Fruit fly (Drosophila melanogaster): ENCODE results near the gene Jhbp4.

The Jhbp4 gene

DNA sequence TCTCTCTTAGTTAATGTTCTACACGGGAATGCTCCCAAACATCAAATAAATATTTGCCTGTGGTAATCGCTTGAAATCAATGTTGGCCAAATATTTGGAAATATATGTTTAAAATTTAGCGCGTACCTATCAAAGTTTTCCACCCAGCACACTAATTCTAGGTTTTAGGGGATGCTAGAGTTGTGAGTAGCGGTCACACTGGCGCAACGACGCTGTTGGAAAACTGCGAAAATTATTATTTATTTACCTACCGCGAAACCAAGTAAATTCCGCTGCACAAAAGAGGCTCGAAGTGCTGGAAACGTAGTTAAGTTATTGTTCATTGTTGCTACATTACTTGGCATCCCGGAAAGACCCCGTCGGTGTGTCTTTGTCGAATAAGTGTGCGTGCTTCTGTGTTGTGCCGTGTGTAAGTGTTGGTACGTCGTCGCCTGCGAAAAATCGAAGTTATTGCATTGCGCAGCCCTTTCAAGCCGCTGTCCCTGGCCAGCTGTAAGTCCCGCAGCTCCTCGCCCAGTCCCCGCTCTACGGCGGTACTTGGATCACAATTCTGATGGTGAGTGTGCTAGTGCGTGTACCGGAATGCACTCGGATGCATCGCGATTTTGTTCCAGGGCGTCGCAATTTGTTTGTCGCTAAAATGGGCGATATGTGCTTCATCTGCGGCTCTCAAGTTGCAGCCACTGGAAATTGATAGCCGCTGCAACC is 7.5 kb downstream of the Jhbp4 start, which contains the start of gene msps (continued):
- TF ChIP-seq CG18764 (GFP tag; optimal IDR thresholded peaks at IDR 0.05) (no peak), CG4328 (GFP tag; optimal IDR thresholded peaks at IDR 0.05) (no peak), Spps (tag; optimal IDR thresholded peaks at IDR 0.05) (no peak), GATAe (GFP tag; conservative IDR thresholded peaks at IDR 0.05) (no peak), H15 (GFP tag; IDR thresholded peaks at IDR 0.05) (no peak), CG8089 (GFP tag; optimal IDR thresholded peaks at IDR 0.05) (no peak), Ada2b (GFP tag; IDR thresholded peaks at IDR 0.05) (no peak), pfk (GFP tag; optimal IDR thresholded peaks at IDR 0.05) (no peak), pzg (GFP tag; optimal IDR thresholded peaks at IDR 0.05) (peak; percentile 84), seq (GFP tag; IDR thresholded peaks at IDR 0.05) (no peak), CG3726 (GFP tag; IDR thresholded peaks at IDR 0.05) (no peak), Aef1 (GFP tag; IDR thresholded peaks at IDR 0.05) (no peak), Dll (GFP tag; IDR thresholded peaks at IDR 0.05; ENCODE audit: partially characterized antibody) (0 out of 4 replicates have a peak, but pooled peaks have one; percentile 42), CG6689 (GFP tag; IDR thresholded peaks at IDR 0.05) (no peak), dimm (GFP tag; IDR thresholded peaks at IDR 0.05) (no peak), CG34422 (GFP tag; IDR thresholded peaks at IDR 0.05) (peak; percentile 49; the same call in 1 of the 3 replicates), CHES-1-like (GFP tag; optimal IDR thresholded peaks at IDR 0.05) (peak; percentile 36), esg (GFP tag; conservative IDR thresholded peaks at IDR 0.05) (no peak), trh (GFP tag; optimal IDR thresholded peaks at IDR 0.05) (no peak), gsb-n (tag; optimal IDR thresholded peaks at IDR 0.05) (no peak), otp (GFP tag; IDR thresholded peaks at IDR 0.05) (no peak), Hsf (GFP tag; optimal IDR thresholded peaks at IDR 0.05) (no peak), psq (GFP tag; optimal IDR thresholded peaks at IDR 0.05) (no peak), CG13624 (GFP tag; optimal IDR thresholded peaks at IDR 0.05) (no peak), ac (GFP tag; optimal IDR thresholded peaks at IDR 0.05) (no peak), dysf (GFP tag; IDR thresholded peaks at IDR 0.05) (no peak), mam (GFP tag; optimal IDR thresholded peaks at IDR 0.05) (no peak), Ets65A (GFP tag) (no peak), oc (tag; optimal IDR thresholded peaks at IDR 0.05) (no peak), CG17186 (GFP tag; optimal IDR thresholded peaks at IDR 0.05) (no peak), fd64A (GFP tag; optimal IDR thresholded peaks at IDR 0.05) (no peak), CG6765 (GFP tag; optimal IDR thresholded peaks at IDR 0.05) (no peak), Myb (GFP tag; optimal IDR thresholded peaks at IDR 0.05) (peak; percentile 47), CG3407 (GFP tag; optimal IDR thresholded peaks at IDR 0.05) (no peak), Bteb2 (GFP tag; optimal IDR thresholded peaks at IDR 0.05) (no peak), CG18262 (tag; optimal IDR thresholded peaks at IDR 0.05) (no peak), NC2α (GFP tag; optimal IDR thresholded peaks at IDR 0.05) (no peak), CG13775 (GFP tag; optimal IDR thresholded peaks at IDR 0.05) (no peak), gro (GFP tag; optimal IDR thresholded peaks at IDR 0.05) (no peak), lbe (GFP tag; optimal IDR thresholded peaks at IDR 0.05) (no peak), shn (GFP tag; optimal IDR thresholded peaks at IDR 0.05) (no peak), tna (GFP tag; IDR thresholded peaks at IDR 0.05; ENCODE audit: partially characterized antibody) (no peak; the same call in 1 of the 2 replicates), gcm (GFP tag; optimal IDR thresholded peaks at IDR 0.05) (no peak), bcd (GFP tag; optimal IDR thresholded peaks at IDR 0.05) (no peak), CG31224 (GFP tag; IDR thresholded peaks at IDR 0.05) (no peak), hth (optimal IDR thresholded peaks at IDR 0.05) (no peak), CG17802 (tag; optimal IDR thresholded peaks at IDR 0.05) (no peak), Meics (GFP tag; optimal IDR thresholded peaks at IDR 0.05) (no peak), CG5180 (GFP tag; optimal IDR thresholded peaks at IDR 0.05) (no peak), pita (GFP tag; optimal IDR thresholded peaks at IDR 0.05) (peak; percentile 70), HHEX (GFP tag; optimal IDR thresholded peaks at IDR 0.05) (no peak), CTCF (GFP tag; optimal IDR thresholded peaks at IDR 0.05) (peak; percentile 6)
